Fruit fly (Drosophila melanogaster): Measurements from ENCODE around the gene alphaTub84D.

The alphaTub84D gene

dm6 chr3R:7499488-7499887 lies 31.1 kb upstream of the alphaTub84D start:
- TF ChIP-seq sage (GFP tag; optimal IDR thresholded peaks at IDR 0.05) (no peak), Dif (GFP tag; optimal IDR thresholded peaks at IDR 0.05; ENCODE audit: partially characterized antibody) (no peak)

- TF ChIP-seq dmrt93B (GFP tag; optimal IDR thresholded peaks at IDR 0.05) (no peak), brk (GFP tag; optimal IDR thresholded peaks at IDR 0.05) (no peak), Abd-B (GFP tag; optimal IDR thresholded peaks at IDR 0.05) (no peak), Hnf4 (GFP tag; optimal IDR thresholded peaks at IDR 0.05) (no peak), GATAd (GFP tag; optimal IDR thresholded peaks at IDR 0.05) (no peak), h (GFP tag; optimal IDR thresholded peaks at IDR 0.05) (peak; percentile 33), rgr (GFP tag; optimal IDR thresholded peaks at IDR 0.05) (peak; percentile 31), Hr78 (GFP tag; optimal IDR thresholded peaks at IDR 0.05) (no peak), lola (GFP tag; optimal IDR thresholded peaks at IDR 0.05) (no peak), fru (GFP tag; optimal IDR thresholded peaks at IDR 0.05) (no peak)
These were observed 30.0 kb upstream of the alphaTub84D start for dm6 chr3R:7500513-7500912.

- TF ChIP-seq CrebA (GFP tag; optimal IDR thresholded peaks at IDR 0.05; ENCODE audit: borderline replicate concordance) (no peak), N (GFP tag; optimal IDR thresholded peaks at IDR 0.05) (no peak), usp (GFP tag; optimal IDR thresholded peaks at IDR 0.05) (no peak), sv (GFP tag; optimal IDR thresholded peaks at IDR 0.05) (no peak), pan (optimal IDR thresholded peaks at IDR 0.05) (no peak), Abd-B (GFP tag; optimal IDR thresholded peaks at IDR 0.05) (no peak), GATAd (GFP tag; optimal IDR thresholded peaks at IDR 0.05) (no peak), rgr (GFP tag; optimal IDR thresholded peaks at IDR 0.05) (no peak)
These were observed 28.3 kb upstream of the alphaTub84D start, which contains the start of gene Mics1 for dm6 chr3R:7502276-7502675. TSS of gene Mics1 (minus strand) at chr3R:7502376.

- TF ChIP-seq Dif (GFP tag; optimal IDR thresholded peaks at IDR 0.05; ENCODE audit: partially characterized antibody) (no peak), Myc (optimal IDR thresholded peaks at IDR 0.05) (no peak), jim (GFP tag; optimal IDR thresholded peaks at IDR 0.05) (no peak), N (GFP tag; optimal IDR thresholded peaks at IDR 0.05) (no peak), HLH106 (tag; optimal IDR thresholded peaks at IDR 0.05) (no peak), woc (GFP tag; optimal IDR thresholded peaks at IDR 0.05) (no peak), Abd-B (GFP tag; optimal IDR thresholded peaks at IDR 0.05) (no peak), h (GFP tag; optimal IDR thresholded peaks at IDR 0.05) (no peak), rgr (GFP tag; optimal IDR thresholded peaks at IDR 0.05) (no peak), sage (GFP tag; optimal IDR thresholded peaks at IDR 0.05) (no peak), sv (GFP tag; optimal IDR thresholded peaks at IDR 0.05) (no peak), ey (GFP tag; optimal IDR thresholded peaks at IDR 0.05) (no peak)
These were observed 27.3 kb upstream of the alphaTub84D start for dm6 chr3R:7503216-7503615.

dm6 chr3R:7504989-7505761 lies 25.4 kb upstream of the alphaTub84D start, which contains the start of gene alpha-Est9:
TSS of gene alpha-Est9 (minus strand) at chr3R:7505098.
- TF ChIP-seq foxo (GFP tag; optimal IDR thresholded peaks at IDR 0.05), result peak in 1 of 2 experiments; percentile 4
- TF ChIP-seq br (GFP tag; optimal IDR thresholded peaks at IDR 0.05), result peak; percentile 0
- TF ChIP-seq rgr (GFP tag; optimal IDR thresholded peaks at IDR 0.05), result no peak
- peak; percentile 24 for TF ChIP-seq CrebA (GFP tag; optimal IDR thresholded peaks at IDR 0.05; ENCODE audit: borderline replicate concordance)
- no peak for TF ChIP-seq Rel (GFP tag; optimal IDR thresholded peaks at IDR 0.05)
- TF ChIP-seq Rel (tag; optimal IDR thresholded peaks at IDR 0.05), result peak; percentile 69
- TF ChIP-seq h (GFP tag; optimal IDR thresholded peaks at IDR 0.05), result peak; percentile 55

- TF ChIP-seq jim (GFP tag; optimal IDR thresholded peaks at IDR 0.05), result no peak
- TF ChIP-seq Dfd (GFP tag; optimal IDR thresholded peaks at IDR 0.05), result no peak
- peak; percentile 45 for TF ChIP-seq ey (GFP tag; optimal IDR thresholded peaks at IDR 0.05)
- TF ChIP-seq lola (GFP tag; optimal IDR thresholded peaks at IDR 0.05), result no peak
- TF ChIP-seq pan (optimal IDR thresholded peaks at IDR 0.05), result no peak
- TF ChIP-seq psq (GFP tag; optimal IDR thresholded peaks at IDR 0.05), result peak; percentile 11
- TF ChIP-seq Dif (GFP tag; optimal IDR thresholded peaks at IDR 0.05; ENCODE audit: partially characterized antibody), result no peak
- TF ChIP-seq tai (GFP tag; optimal IDR thresholded peaks at IDR 0.05), result no peak
- TF ChIP-seq CG32264 (GFP tag; optimal IDR thresholded peaks at IDR 0.05), result no peak
- peak; percentile 50 for TF ChIP-seq HLH106 (tag; optimal IDR thresholded peaks at IDR 0.05)
- peak; percentile 83 for TF ChIP-seq sv (GFP tag; optimal IDR thresholded peaks at IDR 0.05)
- TF ChIP-seq OdsH (GFP tag; optimal IDR thresholded peaks at IDR 0.05), result peak; percentile 57
- TF ChIP-seq fru (GFP tag; optimal IDR thresholded peaks at IDR 0.05), result peak; percentile 47
- TF ChIP-seq h (GFP tag; optimal IDR thresholded peaks at IDR 0.05), result peak; percentile 63
- TF ChIP-seq Vsx2 (GFP tag; optimal IDR thresholded peaks at IDR 0.05; ENCODE audit: partially characterized antibody), result no peak
- TF ChIP-seq foxo (GFP tag; optimal IDR thresholded peaks at IDR 0.05), result peak in 1 of 2 experiments; percentile 60
- no peak for TF ChIP-seq Abd-B (GFP tag; optimal IDR thresholded peaks at IDR 0.05)
- peak; percentile 55 for TF ChIP-seq rgr (GFP tag; optimal IDR thresholded peaks at IDR 0.05)
- no peak for TF ChIP-seq Mio (GFP tag; optimal IDR thresholded peaks at IDR 0.05)
- peak; percentile 35 for TF ChIP-seq Hnf4 (GFP tag; optimal IDR thresholded peaks at IDR 0.05)
- TF ChIP-seq dl (GFP tag; optimal IDR thresholded peaks at IDR 0.05; ENCODE audit: insufficient read depth in 1 of 2, partially characterized antibody in 2 of 2), result no peak
- peak; percentile 10 for TF ChIP-seq br (GFP tag; optimal IDR thresholded peaks at IDR 0.05)
These were observed 24.1 kb upstream of the alphaTub84D start for dm6 chr3R:7506314-7506988.
